Worm (Caenorhabditis elegans) whole organism, L4 larva: ENCODE data around the gene srh-25.
A peak's percentile ranks its signal among the peaks of the same experiment; 100 is the strongest.

ENCODE experiments used
- F26F4.8 ChIP-seq: fragments of 200-800 bp; sonication (Bioruptor generic); conservative IDR thresholded peaks from 2 replicates; pipeline ENCODE4 v1.3.6; 2022; ENCODE audit warnings: missing genetic modification characterization, missing compliant biosample characterization
- F44E2.7 ChIP-seq: fragments of 200-800 bp; sonication (Bioruptor generic); IDR thresholded peaks from 2 replicates; pipeline ENCODE4 v2.1.2; 2022; ENCODE audit warnings: missing genetic modification characterization, missing compliant biosample characterization
- R02D3.7 ChIP-seq: fragments of 150-350 bp; sonication (generic microtip); optimal IDR thresholded peaks from 3 replicates; lab custom pipeline; 2014; ENCODE audit warnings: missing biosample characterization, missing genetic modification characterization
- T20F7.1 ChIP-seq: fragments of 200-800 bp; sonication (Bioruptor generic); optimal IDR thresholded peaks from 2 replicates; lab custom pipeline; 2018; ENCODE audit warnings: mild to moderate bottlenecking, missing genetic modification characterization, missing compliant biosample characterization
- T26A8.4 ChIP-seq: fragments of 200-800 bp; sonication (Bioruptor generic); IDR thresholded peaks from 2 replicates; pipeline ENCODE4 v1.3.6; 2022; ENCODE audit warnings: missing genetic modification characterization, missing compliant biosample characterization
- Y48G9A.11 ChIP-seq: fragments of 200-800 bp; sonication (Bioruptor generic); IDR thresholded peaks from 2 replicates; pipeline ENCODE4 v1.3.6; 2022; ENCODE audit warnings: missing genetic modification reagents, missing genetic modification characterization, missing compliant biosample characterization
- ZK337.2 ChIP-seq: fragments of 200-800 bp; sonication (Bioruptor generic); IDR thresholded peaks from 2 replicates; pipeline ENCODE4 v1.3.6; 2022; ENCODE audit warnings: missing genetic modification reagents, missing genetic modification characterization, missing compliant biosample characterization
- aha-1 ChIP-seq: fragments of 150-350 bp; peaks from one replicate; lab custom pipeline; 2014; ENCODE audit warnings: missing biosample characterization, missing genetic modification characterization
- attf-4 ChIP-seq: sonication (generic microtip); optimal IDR thresholded peaks from 3 replicates; lab custom pipeline; 2017; ENCODE audit warnings: missing biosample characterization, missing genetic modification characterization
- ceh-20 ChIP-seq: fragments of 200-800 bp; sonication (Bioruptor generic); IDR thresholded peaks from 2 replicates; pipeline ENCODE4 v1.3.6; 2022; ENCODE audit warnings: missing genetic modification reagents, missing genetic modification characterization, missing compliant biosample characterization
- ceh-28 ChIP-seq: fragments of 150-350 bp; optimal IDR thresholded peaks from 2 replicates; lab custom pipeline; 2014; ENCODE audit warnings: missing biosample characterization, missing genetic modification reagents, missing genetic modification characterization
- cey-2 ChIP-seq: sonication (generic microtip); optimal IDR thresholded peaks from 3 replicates; lab custom pipeline; 2017; ENCODE audit warnings: missing genetic modification characterization, mild to moderate bottlenecking, missing compliant biosample characterization, antibody characterized with exemption, borderline replicate concordance; ENCODE audit not compliant: insufficient read depth
- daf-12 ChIP-seq: fragments of 150-350 bp; optimal IDR thresholded peaks from 2 replicates; lab custom pipeline; 2014; ENCODE audit warnings: missing biosample characterization, missing genetic modification reagents, missing genetic modification characterization
- daf-16 ChIP-seq, 3 experiments: sonication (generic microtip); optimal IDR thresholded peaks; 2 replicates each; lab custom pipeline; 2016 to 2017; ENCODE audit warnings: missing genetic modification characterization in 3 of 3, missing genetic modification reagents in 3 of 3, mild to moderate bottlenecking in 2 of 3, missing compliant biosample characterization in 2 of 3, missing biosample characterization in 1 of 3, moderate library complexity in 1 of 3
- duxl-1 ChIP-seq: sonication (generic microtip); optimal IDR thresholded peaks from 2 replicates; lab custom pipeline; 2016; ENCODE audit warnings: mild to moderate bottlenecking, missing genetic modification characterization, moderate library complexity, missing compliant biosample characterization; ENCODE audit not compliant: poor library complexity
- dve-1 ChIP-seq: sonication (generic microtip); optimal IDR thresholded peaks from 2 replicates; lab custom pipeline; 2017; ENCODE audit warnings: antibody characterized with exemption, mild to moderate bottlenecking, missing genetic modification characterization, missing compliant biosample characterization; ENCODE audit not compliant: insufficient read depth
- hlh-30 ChIP-seq: sonication (generic microtip); optimal IDR thresholded peaks from 2 replicates; lab custom pipeline; 2017; ENCODE audit warnings: antibody characterized with exemption, mild to moderate bottlenecking, missing genetic modification characterization, missing compliant biosample characterization; ENCODE audit not compliant: insufficient read depth
- lin-1 ChIP-seq: fragments of 200-800 bp; sonication (Bioruptor generic); IDR thresholded peaks from 2 replicates; pipeline ENCODE4 v1.3.6; 2022; ENCODE audit warnings: missing genetic modification reagents, missing genetic modification characterization, missing compliant biosample characterization
- lin-13 ChIP-seq: fragments of 150-350 bp; optimal IDR thresholded peaks from 2 replicates; lab custom pipeline; 2014; ENCODE audit warnings: missing biosample characterization, missing genetic modification reagents, missing genetic modification characterization
- lin-29 ChIP-seq: fragments of 200-800 bp; sonication (Bioruptor generic); IDR thresholded peaks from 2 replicates; pipeline ENCODE4 v1.3.6; 2022; ENCODE audit warnings: missing genetic modification reagents, missing genetic modification characterization, missing compliant biosample characterization
- lin-39 ChIP-seq: fragments of 150-350 bp; optimal IDR thresholded peaks from 2 replicates; lab custom pipeline; 2014; ENCODE audit warnings: missing biosample characterization, missing genetic modification reagents, missing genetic modification characterization
- lir-3 ChIP-seq: sonication (generic microtip); optimal IDR thresholded peaks from 2 replicates; lab custom pipeline; 2016; ENCODE audit warnings: mild to moderate bottlenecking, missing genetic modification characterization, missing compliant biosample characterization
- lsy-2 ChIP-seq, 2 experiments: fragments of 150-350 bp in 1 of 2; sonication (generic microtip) in 1 of 2; optimal IDR thresholded peaks; 2 replicates each; lab custom pipeline; 2014 to 2017; ENCODE audit warnings: missing biosample characterization in 2 of 2, missing genetic modification characterization in 2 of 2
- mep-1 ChIP-seq: fragments of 150-350 bp; sonication (generic microtip); optimal IDR thresholded peaks from 3 replicates; lab custom pipeline; 2014; ENCODE audit warnings: missing biosample characterization, missing genetic modification characterization
- mes-2 ChIP-seq: sonication (generic microtip); optimal IDR thresholded peaks from 2 replicates; lab custom pipeline; 2016; ENCODE audit warnings: missing genotype, mild to moderate bottlenecking, missing genetic modification characterization, missing compliant biosample characterization; ENCODE audit not compliant: poor library complexity, severe bottlenecking
- nhr-6 ChIP-seq: fragments of 150-350 bp; optimal IDR thresholded peaks from 2 replicates; lab custom pipeline; 2014; ENCODE audit warnings: missing biosample characterization, missing genetic modification characterization
- nhr-77 ChIP-seq: fragments of 150-350 bp; optimal IDR thresholded peaks from 2 replicates; lab custom pipeline; 2014; ENCODE audit warnings: missing biosample characterization, missing genetic modification characterization
- pha-4 ChIP-seq, 2 experiments: fragments of 150-350 bp in 1 of 2; fragments of 200-800 bp in 1 of 2; sonication (Bioruptor generic) in 1 of 2; IDR thresholded peaks in 1 of 2; optimal IDR thresholded peaks in 1 of 2; 2 replicates each; pipeline versions ENCODE4 v1.3.6 to Lab custom; 2014 to 2022; ENCODE audit warnings: missing genetic modification characterization in 2 of 2, missing genetic modification reagents in 2 of 2, missing biosample characterization in 1 of 2, missing compliant biosample characterization in 1 of 2
- rbr-2 ChIP-seq: sonication (generic microtip); optimal IDR thresholded peaks from 2 replicates; lab custom pipeline; 2016; ENCODE audit warnings: missing genotype, missing genetic modification characterization, missing compliant biosample characterization
- saeg-2 ChIP-seq: fragments of 200-800 bp; sonication (Bioruptor generic); IDR thresholded peaks from 2 replicates; pipeline ENCODE4 v1.3.6; 2022; ENCODE audit warnings: missing genetic modification reagents, missing genetic modification characterization, missing compliant biosample characterization
- sdz-12 ChIP-seq: fragments of 200-800 bp; sonication (Bioruptor generic); optimal IDR thresholded peaks from 2 replicates; lab custom pipeline; 2018; ENCODE audit warnings: mild to moderate bottlenecking, missing genetic modification characterization, missing compliant biosample characterization
- set-16 ChIP-seq: fragments of 200-800 bp; sonication (Bioruptor generic); IDR thresholded peaks from 2 replicates; pipeline ENCODE4 v1.3.6; 2022; ENCODE audit warnings: missing genetic modification reagents, missing genetic modification characterization, missing compliant biosample characterization
- skn-1 ChIP-seq: fragments of 150-350 bp; optimal IDR thresholded peaks from 2 replicates; lab custom pipeline; 2014; ENCODE audit warnings: missing biosample characterization, missing genetic modification characterization
- spr-3 ChIP-seq: fragments of 200-800 bp; sonication (Bioruptor generic); optimal IDR thresholded peaks from 2 replicates; lab custom pipeline; 2018; ENCODE audit warnings: mild to moderate bottlenecking, missing genetic modification characterization, missing compliant biosample characterization
- unc-130 ChIP-seq: sonication (generic microtip); optimal IDR thresholded peaks from 2 replicates; lab custom pipeline; 2016; ENCODE audit warnings: missing genetic modification reagents, missing genetic modification characterization, missing compliant biosample characterization
- unc-62 ChIP-seq, 3 experiments: fragments of 150-350 bp in 1 of 3; sonication (generic microtip); optimal IDR thresholded peaks in 2 of 3; peaks in 1 of 3; 1 replicate in 1 of 3; 2 replicates in 2 of 3; lab custom pipeline; 2014 to 2017; ENCODE audit warnings: missing biosample characterization in 3 of 3, missing genetic modification characterization in 3 of 3, missing genetic modification reagents in 3 of 3, missing genotype in 1 of 3
- vab-7 ChIP-seq: fragments of 200-800 bp; sonication (Bioruptor generic); IDR thresholded peaks from 2 replicates; pipeline ENCODE4 v1.3.6; 2022; ENCODE audit warnings: missing genetic modification reagents, missing genetic modification characterization, missing compliant biosample characterization
- zag-1 ChIP-seq: fragments of 150-350 bp; optimal IDR thresholded peaks from 2 replicates; lab custom pipeline; 2014; ENCODE audit warnings: missing biosample characterization, missing genetic modification characterization
- zfp-3 ChIP-seq: fragments of 200-800 bp; sonication (Bioruptor generic); conservative IDR thresholded peaks from 2 replicates; pipeline ENCODE4 v1.3.6; 2022; ENCODE audit warnings: missing genetic modification reagents, missing genetic modification characterization, missing compliant biosample characterization
- zip-11 ChIP-seq: fragments of 200-800 bp; sonication (Bioruptor generic); IDR thresholded peaks from 2 replicates; pipeline ENCODE4 v1.3.6; 2022; ENCODE audit warnings: missing genetic modification characterization, missing compliant biosample characterization
- zip-2 ChIP-seq: fragments of 150-350 bp; optimal IDR thresholded peaks from 2 replicates; lab custom pipeline; 2014; ENCODE audit warnings: missing biosample characterization, missing genetic modification characterization
- ztf-11 ChIP-seq: fragments of 150-350 bp; optimal IDR thresholded peaks from 2 replicates; lab custom pipeline; 2014; ENCODE audit warnings: missing biosample characterization, missing genetic modification characterization

Gene srh-25

ce11 chrV:12400677-12401236 is 32.9 kb downstream of the srh-25 start, which contains the start of the genes K01D12.20 and miga-1:
K01D12.20 (minus strand) TSS chrV:12400814.
miga-1 (minus strand) TSS chrV:12400859.
- TF ChIP-seq ceh-20 (GFP tag; lab: Robert Waterston, UW) (no peak), attf-4 (tag; lab: Kevin White, UChicago) (no peak), sdz-12 (GFP tag; lab: Kevin White, UChicago) (no peak), hlh-30 (tag; lab: Kevin White, UChicago) (peak; percentile 42), nhr-6 (tag; lab: Kevin White, UChicago) (peak; percentile 92), zip-11 (GFP tag; lab: Robert Waterston, UW) (no peak), mes-2 (tag; lab: Kevin White, UChicago) (no peak), aha-1 (tag; lab: Kevin White, UChicago) (peak; percentile 69), saeg-2 (GFP tag; lab: Robert Waterston, UW) (no peak), zag-1 (no peak), ztf-11 (no peak), spr-3 (no peak), lin-29 (GFP tag; lab: Robert Waterston, UW) (no peak), zfp-3 (GFP tag; lab: Robert Waterston, UW) (no peak), F26F4.8 (GFP tag; lab: Robert Waterston, UW) (no peak), skn-1 (tag; lab: Kevin White, UChicago) (no peak), daf-16 (GFP tag; optimal IDR thresholded peaks at IDR 0.05; lab: Kevin White, UChicago) (no peak), daf-16 (tag; optimal IDR thresholded peaks at IDR 0.05; lab: Kevin White, UChicago) (peak; percentile 38), R02D3.7 (peak; percentile 78), T26A8.4 (no peak), Y48G9A.11 (GFP tag; lab: Robert Waterston, UW) (peak; percentile 97), T20F7.1 (GFP tag; lab: Kevin White, UChicago) (peak; percentile 97), rbr-2 (tag; lab: Kevin White, UChicago) (peak; percentile 4)

- TF ChIP-seq unc-130 (GFP tag; lab: Kevin White, UChicago) (no peak), nhr-77 (no peak)
Observed at ce11 chrV:12397545-12397944, 36.1 kb downstream of the srh-25 start, which contains the start of gene K01D12.5. K01D12.5 (plus strand) TSS chrV:12397845.

- TF ChIP-seq mep-1 = no peak
- peak in 1 of 2 experiments; percentile 25 for TF ChIP-seq unc-62 (GFP tag; optimal IDR thresholded peaks at IDR 0.05 in 1 of 2; lab: Kevin White, UChicago)
- TF ChIP-seq unc-62 (tag; optimal IDR thresholded peaks at IDR 0.05; lab: Kevin White, UChicago) = no peak
Observed at ce11 chrV:12395699-12396098, 37.9 kb downstream of the srh-25 start, which contains the start of gene twk-14. twk-14 (minus strand) TSS chrV:12395706.

- TF ChIP-seq F44E2.7 (GFP tag; lab: Robert Waterston, UW) = no peak
- TF ChIP-seq lir-3 = no peak
- TF ChIP-seq ceh-20 (GFP tag; lab: Robert Waterston, UW) = no peak
- TF ChIP-seq duxl-1 (tag; lab: Kevin White, UChicago) = no peak
- no peak for TF ChIP-seq lin-13 (GFP tag; lab: Kevin White, UChicago)
- TF ChIP-seq cey-2 (tag; lab: Kevin White, UChicago) = no peak
- no peak for TF ChIP-seq pha-4 (GFP tag; IDR thresholded peaks at IDR 0.05; lab: Robert Waterston, UW)
- no peak for TF ChIP-seq pha-4 (tag; optimal IDR thresholded peaks at IDR 0.05; lab: Kevin White, UChicago)
- no peak for TF ChIP-seq ceh-28 (tag; lab: Kevin White, UChicago)
- no peak for TF ChIP-seq dve-1 (tag; lab: Kevin White, UChicago)
- TF ChIP-seq lin-1 (GFP tag; lab: Robert Waterston, UW) = no peak
- TF ChIP-seq unc-62 (GFP tag; optimal IDR thresholded peaks at IDR 0.05 in 1 of 2; lab: Kevin White, UChicago) = no peak
- no peak for TF ChIP-seq unc-62 (tag; optimal IDR thresholded peaks at IDR 0.05; lab: Kevin White, UChicago)
- TF ChIP-seq zag-1 = no peak
- no peak for TF ChIP-seq vab-7 (GFP tag; lab: Robert Waterston, UW)
- no peak for TF ChIP-seq zip-2 (tag; lab: Kevin White, UChicago)
- no peak for TF ChIP-seq set-16 (GFP tag; lab: Robert Waterston, UW)
- TF ChIP-seq lin-39 (tag; lab: Kevin White, UChicago) = no peak
- TF ChIP-seq ZK337.2 = no peak
- no peak for TF ChIP-seq daf-12 (tag; lab: Kevin White, UChicago)
- no peak for TF ChIP-seq mes-2 (tag; lab: Kevin White, UChicago)
- no peak for TF ChIP-seq lsy-2 (tag; optimal IDR thresholded peaks at IDR 0.05; lab: Kevin White, UChicago)
Observed at ce11 chrV:12386154-12386553, 47.5 kb downstream of the srh-25 start, which contains the start of gene K01D12.15. K01D12.15 (plus strand) TSS chrV:12386454.
